Worm (Caenorhabditis elegans) whole organism, mixed stage, embryonic: Measurements from ENCODE around the gene best-9.

ENCODE experiments used
- bed-3 ChIP-seq: fragments of 200-800 bp; sonication (Bioruptor generic); optimal IDR thresholded peaks from 3 replicates; lab custom pipeline; 2018; ENCODE audit warnings: mild to moderate bottlenecking, missing genetic modification characterization, moderate library complexity, missing compliant biosample characterization
- ceh-39 ChIP-seq: fragments of 150-350 bp; optimal IDR thresholded peaks from 2 replicates; lab custom pipeline; 2014; ENCODE audit warnings: missing biosample characterization, missing genetic modification characterization
- ceh-43 ChIP-seq: fragments of 200-800 bp; sonication (Bioruptor generic); optimal IDR thresholded peaks from 2 replicates; lab custom pipeline; 2018; ENCODE audit warnings: mild to moderate bottlenecking, missing genetic modification characterization, moderate library complexity, missing compliant biosample characterization
- drap-1 ChIP-seq: fragments of 200-800 bp; sonication (Bioruptor generic); optimal IDR thresholded peaks from 3 replicates; lab custom pipeline; 2018; ENCODE audit warnings: mild to moderate bottlenecking, missing genetic modification characterization, missing compliant biosample characterization
- ham-2 ChIP-seq: fragments of 200-800 bp; sonication (Bioruptor generic); optimal IDR thresholded peaks from 2 replicates; lab custom pipeline; 2018; ENCODE audit warnings: mild to moderate bottlenecking, missing genetic modification characterization, missing compliant biosample characterization
- lsy-2 ChIP-seq: fragments of 150-350 bp; optimal IDR thresholded peaks from 2 replicates; lab custom pipeline; 2014; ENCODE audit warnings: missing biosample characterization, missing genetic modification characterization
- mab-5 ChIP-seq: fragments of 150-350 bp; optimal IDR thresholded peaks from 2 replicates; lab custom pipeline; 2014; ENCODE audit warnings: missing biosample characterization, missing genetic modification characterization
- nhr-28 ChIP-seq: fragments of 150-350 bp; optimal IDR thresholded peaks from 2 replicates; lab custom pipeline; 2014; ENCODE audit warnings: missing biosample characterization, missing genetic modification characterization
- nhr-76 ChIP-seq: sonication (generic microtip); optimal IDR thresholded peaks from 2 replicates; lab custom pipeline; 2017; ENCODE audit warnings: missing biosample characterization, missing genetic modification characterization
- pha-4 ChIP-seq: fragments of 150-350 bp; optimal IDR thresholded peaks from 2 replicates; lab custom pipeline; 2018; ENCODE audit warnings: missing biosample characterization, missing genetic modification reagents, missing genetic modification characterization
- snpc-4 ChIP-seq: fragments of 150-350 bp; optimal IDR thresholded peaks from 2 replicates; lab custom pipeline; 2014; ENCODE audit warnings: missing biosample characterization, missing genetic modification characterization
- sptf-1 ChIP-seq: sonication (generic microtip); optimal IDR thresholded peaks from 2 replicates; lab custom pipeline; 2017; ENCODE audit warnings: mild to moderate bottlenecking, missing genetic modification characterization, moderate library complexity, missing compliant biosample characterization
- unc-62 ChIP-seq: fragments of 150-350 bp; optimal IDR thresholded peaks from 2 replicates; lab custom pipeline; 2014; ENCODE audit warnings: missing biosample characterization, missing genetic modification reagents, missing genetic modification characterization
- ztf-11 ChIP-seq: fragments of 150-350 bp; optimal IDR thresholded peaks from 2 replicates; lab custom pipeline; 2014; ENCODE audit warnings: missing biosample characterization, missing genetic modification characterization

DNA sequence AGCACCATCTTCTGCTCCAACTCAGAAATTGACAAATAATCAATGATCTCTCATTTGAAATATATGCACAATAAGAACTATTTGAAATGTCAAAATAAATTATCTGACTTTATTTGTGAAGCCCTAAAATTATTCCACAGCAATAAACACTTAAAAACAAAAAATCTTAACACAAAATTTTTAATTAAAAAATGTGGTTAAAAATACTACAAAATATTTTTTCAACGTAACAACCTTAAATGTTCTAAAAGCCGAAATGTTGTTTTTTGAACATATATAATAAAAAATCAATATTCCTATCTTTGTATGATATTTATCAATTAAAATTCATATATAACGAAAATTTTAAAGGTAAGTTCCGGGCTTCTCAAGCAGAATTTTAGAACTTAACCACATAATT, 38.9 kb downstream of the best-9 start, which contains the start of gene F38A5.8:
- TF ChIP-seq nhr-76 (tag; lab: Kevin White, UChicago) (no peak), lsy-2 (tag; lab: Kevin White, UChicago) (no peak), snpc-4 (tag; lab: Kevin White, UChicago) (no peak), ceh-39 (no peak), sptf-1 (tag; lab: Kevin White, UChicago) (no peak), pha-4 (tag; lab: Kevin White, UChicago) (no peak), drap-1 (GFP tag; lab: Kevin White, UChicago) (no peak), ztf-11 (tag; lab: Kevin White, UChicago) (no peak), ham-2 (no peak), ceh-43 (no peak), mab-5 (tag; lab: Kevin White, UChicago) (no peak), bed-3 (GFP tag; lab: Kevin White, UChicago) (no peak), unc-62 (no peak), nhr-28 (tag; lab: Kevin White, UChicago) (no peak)
